Fruit fly (Drosophila melanogaster) whole organism, embryonic: ENCODE measurements around the gene CG17118.
A peak's percentile ranks its signal among the peaks of the same experiment; 100 is the strongest.

Source experiments
- Atf-2 ChIP-seq: fragments of 200-800 bp; sonication (Bioruptor generic); optimal IDR thresholded peaks from 2 replicates; lab custom pipeline; 2016; ENCODE audit warnings: missing biosample characterization, missing genetic modification characterization
- CG1024 ChIP-seq: fragments of 200-800 bp; sonication (Bioruptor generic); IDR thresholded peaks from 2 replicates; pipeline ENCODE4 v1.3.6; 2022; ENCODE audit warnings: missing biosample characterization, missing genetic modification characterization
- CG10959 ChIP-seq: fragments of 200-800 bp; sonication (Bioruptor generic); IDR thresholded peaks from 2 replicates; pipeline ENCODE4 v1.3.6; 2022; ENCODE audit warnings: missing biosample characterization, missing genetic modification characterization
- CG11560 ChIP-seq: fragments of 200-800 bp; sonication (Bioruptor generic); IDR thresholded peaks from 3 replicates; pipeline ENCODE4 v1.3.6; 2022; ENCODE audit warnings: missing biosample characterization, missing genetic modification characterization
- CG12299 ChIP-seq: fragments of 200-800 bp; sonication (Bioruptor generic); optimal IDR thresholded peaks from 2 replicates; lab custom pipeline; 2018; ENCODE audit warnings: missing biosample characterization, mild to moderate bottlenecking, missing genetic modification characterization
- CG15479 ChIP-seq: fragments of 200-800 bp; sonication (Bioruptor generic); optimal IDR thresholded peaks from 3 replicates; lab custom pipeline; 2019; ENCODE audit warnings: missing biosample characterization, mild to moderate bottlenecking, missing genetic modification characterization, moderate library complexity
- CG1647 ChIP-seq: fragments of 200-800 bp; sonication (Bioruptor generic); optimal IDR thresholded peaks from 3 replicates; lab custom pipeline; 2016; ENCODE audit warnings: missing biosample characterization, missing genetic modification characterization
- CG2116 ChIP-seq: fragments of 200-800 bp; sonication (Bioruptor generic); optimal IDR thresholded peaks from 3 replicates; lab custom pipeline; 2018; ENCODE audit warnings: missing biosample characterization, mild to moderate bottlenecking, missing genetic modification characterization
- CG2678 ChIP-seq: fragments of 200-800 bp; sonication (Bioruptor generic); optimal IDR thresholded peaks from 3 replicates; lab custom pipeline; 2019; ENCODE audit warnings: missing biosample characterization, mild to moderate bottlenecking, missing genetic modification characterization, moderate library complexity
- CG43689 ChIP-seq: fragments of 200-800 bp; sonication (Bioruptor generic); IDR thresholded peaks from 2 replicates; pipeline ENCODE4 v1.3.6; 2022; ENCODE audit warnings: missing biosample characterization, missing genetic modification characterization
- CG4424 ChIP-seq: fragments of 200-800 bp; sonication (Bioruptor generic); optimal IDR thresholded peaks from 3 replicates; lab custom pipeline; 2016; ENCODE audit warnings: missing biosample characterization, missing genetic modification characterization
- CG8089 ChIP-seq: fragments of 200-800 bp; sonication (Bioruptor generic); optimal IDR thresholded peaks from 3 replicates; lab custom pipeline; 2016; ENCODE audit warnings: missing biosample characterization, missing genetic modification characterization
- CG9437 ChIP-seq: fragments of 200-800 bp; sonication (Bioruptor generic); optimal IDR thresholded peaks from 2 replicates; lab custom pipeline; 2018; ENCODE audit warnings: missing biosample characterization, mild to moderate bottlenecking, missing genetic modification characterization
- Dll ChIP-seq: fragments of 200-800 bp; sonication (Bioruptor generic); IDR thresholded peaks from 4 replicates; pipeline ENCODE4 v1.3.6; 2022; ENCODE audit warnings: missing biosample characterization, missing genetic modification characterization; ENCODE audit not compliant: partially characterized antibody
- Dp ChIP-seq: fragments of 200-800 bp; sonication (Bioruptor generic); optimal IDR thresholded peaks from 2 replicates; lab custom pipeline; 2018; ENCODE audit warnings: missing biosample characterization, mild to moderate bottlenecking, missing genetic modification characterization, moderate library complexity
- Ets65A ChIP-seq: fragments of 200-800 bp; sonication (Bioruptor generic); peaks from one replicate; lab custom pipeline; 2016; ENCODE audit warnings: missing biosample characterization, missing genetic modification characterization
- Med ChIP-seq: fragments of 200-800 bp; sonication (Bioruptor generic); peaks from one replicate; lab custom pipeline; 2016; ENCODE audit warnings: missing biosample characterization, missing genetic modification characterization, mild to moderate bottlenecking, inconsistent platforms, moderate library complexity
- Oli ChIP-seq: fragments of 200-800 bp; sonication (Bioruptor generic); optimal IDR thresholded peaks from 2 replicates; lab custom pipeline; 2018; ENCODE audit warnings: missing biosample characterization, mild to moderate bottlenecking, missing genetic modification characterization, moderate library complexity
- Rfx ChIP-seq: fragments of 200-800 bp; sonication (Bioruptor generic); IDR thresholded peaks from 2 replicates; pipeline ENCODE4 v1.3.6; 2022; ENCODE audit warnings: missing biosample characterization, missing genetic modification characterization
- Sry-β ChIP-seq: fragments of 200-800 bp; sonication (Bioruptor generic); optimal IDR thresholded peaks from 2 replicates; lab custom pipeline; 2018; ENCODE audit warnings: missing biosample characterization, mild to moderate bottlenecking, missing genetic modification characterization, moderate library complexity
- Usf ChIP-seq: fragments of 200-800 bp; sonication (Bioruptor generic); optimal IDR thresholded peaks from 2 replicates; lab custom pipeline; 2017; ENCODE audit warnings: missing genotype, missing biosample characterization, missing genetic modification characterization
- bab2 ChIP-seq: fragments of 200-800 bp; sonication (Bioruptor generic); optimal IDR thresholded peaks from 2 replicates; lab custom pipeline; 2016; ENCODE audit warnings: missing biosample characterization, missing genetic modification characterization
- cato ChIP-seq: fragments of 200-800 bp; sonication (Bioruptor generic); optimal IDR thresholded peaks from 2 replicates; lab custom pipeline; 2016; ENCODE audit warnings: missing biosample characterization, missing genetic modification characterization, borderline replicate concordance
- chif ChIP-seq, 2 experiments: fragments of 200-800 bp; sonication (Bioruptor generic); optimal IDR thresholded peaks; 3 replicates each; lab custom pipeline; 2016; ENCODE audit warnings: missing biosample characterization in 2 of 2, missing genetic modification characterization in 2 of 2
- chn ChIP-seq: fragments of 200-800 bp; sonication (Bioruptor generic); optimal IDR thresholded peaks from 2 replicates; lab custom pipeline; 2016; ENCODE audit warnings: missing biosample characterization, missing genetic modification characterization
- corto ChIP-seq: fragments of 200-800 bp; sonication (Bioruptor generic); optimal IDR thresholded peaks from 2 replicates; lab custom pipeline; 2016; ENCODE audit warnings: missing biosample characterization, mild to moderate bottlenecking, missing genetic modification characterization, moderate library complexity
- croc ChIP-seq: fragments of 200-800 bp; sonication (Bioruptor generic); conservative IDR thresholded peaks from 3 replicates; pipeline ENCODE4 v1.3.6; 2022; ENCODE audit warnings: missing biosample characterization, missing genetic modification characterization
- dimm ChIP-seq: fragments of 200-800 bp; sonication (Bioruptor generic); IDR thresholded peaks from 2 replicates; pipeline ENCODE4 v1.3.6; 2022; ENCODE audit warnings: missing biosample characterization, missing genetic modification characterization
- dmrt11E ChIP-seq: fragments of 200-800 bp; sonication (Bioruptor generic); optimal IDR thresholded peaks from 3 replicates; lab custom pipeline; 2018; ENCODE audit warnings: missing biosample characterization, mild to moderate bottlenecking, missing genetic modification characterization, moderate library complexity
- gro ChIP-seq: fragments of 200-800 bp; sonication (Bioruptor generic); optimal IDR thresholded peaks from 2 replicates; lab custom pipeline; 2016; ENCODE audit warnings: missing biosample characterization, missing genetic modification characterization
- gt ChIP-seq: fragments of 200-800 bp; sonication (Bioruptor generic); IDR thresholded peaks from 2 replicates; pipeline ENCODE4 v1.3.6; 2022; ENCODE audit warnings: missing biosample characterization, missing genetic modification characterization
- insv ChIP-seq, 2 experiments: fragments of 200-800 bp; sonication (Bioruptor generic); optimal IDR thresholded peaks; 3 replicates each; lab custom pipeline; 2016 to 2018; ENCODE audit warnings: missing biosample characterization in 2 of 2, missing genetic modification characterization in 2 of 2
- jing ChIP-seq: fragments of 200-800 bp; sonication (Bioruptor generic); optimal IDR thresholded peaks from 2 replicates; lab custom pipeline; 2018; ENCODE audit warnings: missing biosample characterization, mild to moderate bottlenecking, missing genetic modification characterization
- onecut ChIP-seq: fragments of 200-800 bp; sonication (Bioruptor generic); IDR thresholded peaks from 2 replicates; pipeline ENCODE4 v1.3.6; 2022; ENCODE audit warnings: missing biosample characterization, missing genetic modification characterization
- otp ChIP-seq: fragments of 200-800 bp; sonication (Bioruptor generic); IDR thresholded peaks from 3 replicates; pipeline ENCODE4, ENCODE4 v1.3.6; 2022; ENCODE audit warnings: missing biosample characterization, missing genetic modification characterization
- row ChIP-seq: fragments of 200-800 bp; sonication (Bioruptor generic); IDR thresholded peaks from 3 replicates; pipeline ENCODE4 v1.3.6; 2022; ENCODE audit warnings: missing biosample characterization, missing genetic modification characterization
- sr ChIP-seq: fragments of 200-800 bp; sonication (Bioruptor generic); IDR thresholded peaks from 3 replicates; pipeline ENCODE4 v1.3.6; 2022; ENCODE audit warnings: missing biosample characterization, missing genetic modification characterization
- stc ChIP-seq: fragments of 200-800 bp; sonication (Bioruptor generic); IDR thresholded peaks from 2 replicates; pipeline ENCODE4 v1.3.6; 2022; ENCODE audit warnings: missing biosample characterization, missing genetic modification characterization
- tap ChIP-seq: fragments of 200-800 bp; optimal IDR thresholded peaks from 3 replicates; lab custom pipeline; 2019; ENCODE audit warnings: missing biosample characterization, mild to moderate bottlenecking, missing genetic modification characterization, moderate library complexity
- toy ChIP-seq: fragments of 200-800 bp; sonication (Bioruptor generic); IDR thresholded peaks from 2 replicates; pipeline ENCODE4 v1.3.6; 2022; ENCODE audit warnings: missing biosample characterization, missing genetic modification characterization
- unc-4 ChIP-seq: fragments of 200-800 bp; sonication (Bioruptor generic); IDR thresholded peaks from 2 replicates; pipeline ENCODE4 v1.3.6; 2022; ENCODE audit warnings: missing biosample characterization, missing genetic modification characterization; ENCODE audit not compliant: partially characterized antibody
- zf30C ChIP-seq: fragments of 200-800 bp; sonication (Bioruptor generic); optimal IDR thresholded peaks from 3 replicates; lab custom pipeline; 2018; ENCODE audit warnings: missing biosample characterization, mild to moderate bottlenecking, missing genetic modification characterization

CG17118 gene

dm6 chr2L:10703281-10703680 is 26.8 kb upstream of the CG17118 start, which contains the start of gene CG6415 (continued):
- TF ChIP-seq dmrt11E, result peak; percentile 80
- TF ChIP-seq CG15479 (GFP tag; lab: Kevin White, UChicago), result peak; percentile 64
- peak; percentile 64 for TF ChIP-seq croc (GFP tag; lab: Robert Waterston, UW)
- TF ChIP-seq gro, result peak; percentile 47
- TF ChIP-seq gt (GFP tag; lab: Robert Waterston, UW), result no peak
- peak; percentile 81 for TF ChIP-seq Rfx (GFP tag; lab: Robert Waterston, UW)
- TF ChIP-seq insv (GFP tag; optimal IDR thresholded peaks at IDR 0.05; lab: Kevin White, UChicago), result no peak
- peak; percentile 66 for TF ChIP-seq zf30C (GFP tag; lab: Kevin White, UChicago)
- no peak for TF ChIP-seq Dp (GFP tag; lab: Kevin White, UChicago)
- TF ChIP-seq cato (GFP tag; lab: Kevin White, UChicago), result peak; percentile 4
- peak; percentile 45; the same call in 1 of the 2 replicates for TF ChIP-seq onecut
- peak; percentile 73 for TF ChIP-seq tap (tag; lab: Kevin White, UChicago)
- peak; percentile 27 for TF ChIP-seq Usf
- TF ChIP-seq stc (GFP tag; lab: Robert Waterston, UW), result peak; percentile 39; the same call in 1 of the 2 replicates
- peak; percentile 36 to 75 for TF ChIP-seq chif (GFP tag; optimal IDR thresholded peaks at IDR 0.05; lab: Kevin White, UChicago)
- no peak for TF ChIP-seq CG43689
- TF ChIP-seq CG2116 (GFP tag; lab: Kevin White, UChicago), result peak; percentile 12
- TF ChIP-seq otp, result peak; percentile 76; the same call in 2 of the 3 replicates
- TF ChIP-seq Med (GFP tag; lab: Kevin White, UChicago), result peak; percentile 95
- TF ChIP-seq CG11560, result 0 out of 3 replicates have a peak, but pooled peaks have one; percentile 40
- TF ChIP-seq CG1647 (GFP tag; lab: Kevin White, UChicago), result peak; percentile 25
- TF ChIP-seq toy (GFP tag; lab: Robert Waterston, UW), result 0 out of 2 replicates have a peak, but pooled peaks have one; percentile 30
- TF ChIP-seq CG9437 (GFP tag; lab: Kevin White, UChicago), result peak; percentile 29
- TF ChIP-seq dimm (GFP tag; lab: Robert Waterston, UW), result no peak
- peak; percentile 78 for TF ChIP-seq Oli
- TF ChIP-seq chn (GFP tag; lab: Kevin White, UChicago), result peak; percentile 52
- TF ChIP-seq bab2 (GFP tag; lab: Kevin White, UChicago), result peak; percentile 73
- no peak for TF ChIP-seq Sry-β (GFP tag; lab: Kevin White, UChicago)
- peak; percentile 61 for TF ChIP-seq Atf-2
- peak; percentile 87 for TF ChIP-seq CG2678 (tag; lab: Kevin White, UChicago)
- TF ChIP-seq CG4424 (GFP tag; lab: Kevin White, UChicago), result peak; percentile 78
- TF ChIP-seq row, result peak; percentile 85
- no peak for TF ChIP-seq unc-4 (GFP tag; lab: Robert Waterston, UW)
- TF ChIP-seq Dll (GFP tag; lab: Robert Waterston, UW), result no peak
- no peak for TF ChIP-seq CG1024 (GFP tag; lab: Robert Waterston, UW)
- TF ChIP-seq CG10959 (GFP tag; lab: Robert Waterston, UW), result peak; percentile 38; the same call in 1 of the 2 replicates
- TF ChIP-seq jing (GFP tag; lab: Kevin White, UChicago), result peak; percentile 40
- TF ChIP-seq CG8089, result peak; percentile 44
- no peak for TF ChIP-seq CG12299

- TF ChIP-seq Ets65A (GFP tag; lab: Kevin White, UChicago) (peak; percentile 90), corto (GFP tag; lab: Kevin White, UChicago) (no peak), sr (GFP tag; lab: Robert Waterston, UW) (no peak)
Measured at dm6 chr2L:10704425-10704824, 25.6 kb upstream of the CG17118 start.
